Worm (Caenorhabditis elegans): ENCODE measurements around the gene F18C5.5.

- no peak for TF ChIP-seq F37B4.10 (GFP tag; IDR thresholded peaks at IDR 0.05)
- no peak for TF ChIP-seq ztf-18 (tag; optimal IDR thresholded peaks at IDR 0.05)
Measured at ce11 chrII:6516276-6516675, 50.3 kb downstream of the F18C5.5 start, which contains the start of gene C56E6.7.
